Fruit fly (Drosophila melanogaster) whole organism, embryonic: ENCODE results near the gene Sym.

Experiments
- Ada2b ChIP-seq: fragments of 200-800 bp; sonication (Bioruptor generic); IDR thresholded peaks from 2 replicates; pipeline ENCODE4 v1.3.6; 2022; ENCODE audit warnings: missing biosample characterization, missing genetic modification characterization
- Bdp1 ChIP-seq: fragments of 200-800 bp; sonication (Bioruptor generic); optimal IDR thresholded peaks from 3 replicates; lab custom pipeline; 2016; ENCODE audit warnings: missing biosample characterization, missing genetic modification characterization
- CG11504 ChIP-seq: fragments of 200-800 bp; sonication (Bioruptor generic); optimal IDR thresholded peaks from 3 replicates; lab custom pipeline; 2019; ENCODE audit warnings: missing biosample characterization, mild to moderate bottlenecking, missing genetic modification characterization, moderate library complexity
- CG1233 ChIP-seq: fragments of 200-800 bp; sonication (Bioruptor generic); optimal IDR thresholded peaks from 4 replicates; lab custom pipeline; 2018; ENCODE audit warnings: missing biosample characterization, mild to moderate bottlenecking, missing genetic modification characterization
- CG12659 ChIP-seq: fragments of 200-800 bp; sonication (Bioruptor generic); optimal IDR thresholded peaks from 3 replicates; lab custom pipeline; 2017; ENCODE audit warnings: mild to moderate bottlenecking, missing biosample characterization, missing genetic modification reagents, missing genetic modification characterization
- CG13287 ChIP-seq: fragments of 200-800 bp; sonication (Bioruptor generic); IDR thresholded peaks from 2 replicates; pipeline ENCODE4 v1.3.6; 2022; ENCODE audit warnings: missing biosample characterization, missing genetic modification characterization; ENCODE audit not compliant: partially characterized antibody
- CG1647 ChIP-seq: fragments of 200-800 bp; sonication (Bioruptor generic); optimal IDR thresholded peaks from 3 replicates; lab custom pipeline; 2016; ENCODE audit warnings: missing biosample characterization, missing genetic modification characterization
- CG17829 ChIP-seq: fragments of 200-800 bp; optimal IDR thresholded peaks from 2 replicates; lab custom pipeline; 2019; ENCODE audit warnings: missing biosample characterization, mild to moderate bottlenecking, missing genetic modification characterization, moderate library complexity
- CG17912 ChIP-seq: fragments of 200-800 bp; sonication (Bioruptor generic); optimal IDR thresholded peaks from 2 replicates; lab custom pipeline; 2018; ENCODE audit warnings: missing biosample characterization, mild to moderate bottlenecking, missing genetic modification characterization
- CG1792 ChIP-seq: fragments of 200-800 bp; sonication (Bioruptor generic); optimal IDR thresholded peaks from 2 replicates; lab custom pipeline; 2016; ENCODE audit warnings: missing biosample characterization, missing genetic modification characterization
- CG2202 ChIP-seq: fragments of 200-800 bp; sonication (Bioruptor generic); optimal IDR thresholded peaks from 2 replicates; lab custom pipeline; 2018; ENCODE audit warnings: missing biosample characterization, mild to moderate bottlenecking, missing genetic modification characterization
- CG2889 ChIP-seq: fragments of 200-800 bp; sonication (Bioruptor generic); IDR thresholded peaks from 3 replicates; pipeline ENCODE4 v1.3.6; 2022; ENCODE audit warnings: missing biosample characterization, missing genetic modification characterization
- CG31388 ChIP-seq: fragments of 200-800 bp; sonication (Bioruptor generic); optimal IDR thresholded peaks from 2 replicates; lab custom pipeline; 2016; ENCODE audit warnings: missing biosample characterization, missing genetic modification characterization
- CG32767 ChIP-seq: fragments of 200-800 bp; sonication (Bioruptor generic); IDR thresholded peaks from 2 replicates; pipeline ENCODE4 v1.3.6; 2022; ENCODE audit warnings: missing biosample characterization, missing genetic modification characterization
- CG3281 ChIP-seq: fragments of 200-800 bp; sonication (Bioruptor generic); optimal IDR thresholded peaks from 3 replicates; lab custom pipeline; 2017; ENCODE audit warnings: missing biosample characterization, mild to moderate bottlenecking, missing genetic modification characterization
- CG33557 ChIP-seq: fragments of 200-800 bp; sonication (Bioruptor generic); optimal IDR thresholded peaks from 2 replicates; lab custom pipeline; 2019; ENCODE audit warnings: missing biosample characterization, mild to moderate bottlenecking, missing genetic modification characterization, moderate library complexity
- CG5245 ChIP-seq: fragments of 200-800 bp; sonication (Bioruptor generic); optimal IDR thresholded peaks from 3 replicates; lab custom pipeline; 2016; ENCODE audit warnings: missing biosample characterization, missing genetic modification characterization
- CG6683 ChIP-seq: fragments of 200-800 bp; sonication (Bioruptor generic); optimal IDR thresholded peaks from 2 replicates; lab custom pipeline; 2017; ENCODE audit warnings: missing biosample characterization, mild to moderate bottlenecking, missing genetic modification characterization, missing genetic modification reagents
- CG6765 ChIP-seq: fragments of 200-800 bp; sonication (Bioruptor generic); optimal IDR thresholded peaks from 3 replicates; lab custom pipeline; 2017; ENCODE audit warnings: missing biosample characterization, mild to moderate bottlenecking, missing genetic modification characterization
- CG6813 ChIP-seq: fragments of 200-800 bp; sonication (Bioruptor generic); optimal IDR thresholded peaks from 2 replicates; lab custom pipeline; 2017; ENCODE audit warnings: missing biosample characterization, missing genetic modification characterization, mild to moderate bottlenecking, moderate library complexity, missing genetic modification reagents
- CG7357 ChIP-seq: fragments of 200-800 bp; sonication (Bioruptor generic); IDR thresholded peaks from 3 replicates; pipeline ENCODE4 v1.3.6; 2022; ENCODE audit warnings: missing biosample characterization, missing genetic modification characterization
- CG8281 ChIP-seq: fragments of 200-800 bp; sonication (Bioruptor generic); optimal IDR thresholded peaks from 2 replicates; lab custom pipeline; 2018; ENCODE audit warnings: missing biosample characterization, mild to moderate bottlenecking, missing genetic modification characterization, moderate library complexity
- CG9437 ChIP-seq: fragments of 200-800 bp; sonication (Bioruptor generic); optimal IDR thresholded peaks from 2 replicates; lab custom pipeline; 2018; ENCODE audit warnings: missing biosample characterization, mild to moderate bottlenecking, missing genetic modification characterization
- CG9876 ChIP-seq: fragments of 200-800 bp; sonication (Bioruptor generic); optimal IDR thresholded peaks from 2 replicates; lab custom pipeline; 2016; ENCODE audit warnings: missing biosample characterization, missing genetic modification characterization
- CG9932 ChIP-seq: fragments of 200-800 bp; sonication (Bioruptor generic); IDR thresholded peaks from 2 replicates; pipeline ENCODE4 v1.3.6; 2022; ENCODE audit warnings: missing biosample characterization, missing genetic modification characterization
- CrebB ChIP-seq: fragments of 200-800 bp; sonication (Bioruptor generic); optimal IDR thresholded peaks from 3 replicates; lab custom pipeline; 2018; ENCODE audit warnings: missing biosample characterization, mild to moderate bottlenecking, missing genetic modification characterization
- D19A ChIP-seq: fragments of 200-800 bp; optimal IDR thresholded peaks from 3 replicates; lab custom pipeline; 2019; ENCODE audit warnings: missing biosample characterization, mild to moderate bottlenecking, missing genetic modification characterization, moderate library complexity
- D19B ChIP-seq: fragments of 200-800 bp; sonication (Bioruptor generic); optimal IDR thresholded peaks from 2 replicates; lab custom pipeline; 2017; ENCODE audit warnings: missing biosample characterization, mild to moderate bottlenecking, missing genetic modification characterization
- Dfd ChIP-seq, 2 experiments: fragments of >200 bp; optimal IDR thresholded peaks; 2 replicates each; lab custom pipeline; 2017; ENCODE audit warnings: missing biosample characterization in 2 of 2, missing genetic modification characterization in 2 of 2
- Drgx ChIP-seq: fragments of 200-800 bp; sonication (Bioruptor generic); IDR thresholded peaks from 2 replicates; pipeline ENCODE4 v1.3.6; 2022; ENCODE audit warnings: missing biosample characterization, missing genetic modification characterization
- HLHmδ ChIP-seq: fragments of 200-800 bp; sonication (Bioruptor generic); optimal IDR thresholded peaks from 2 replicates; lab custom pipeline; 2018; ENCODE audit warnings: missing biosample characterization, mild to moderate bottlenecking, missing genetic modification characterization, moderate library complexity
- Hand ChIP-seq: fragments of 200-800 bp; sonication (Bioruptor generic); optimal IDR thresholded peaks from 2 replicates; lab custom pipeline; 2017; ENCODE audit warnings: mild to moderate bottlenecking, missing biosample characterization, missing genetic modification reagents, missing genetic modification characterization
- MBD-R2 ChIP-seq: fragments of 200-800 bp; sonication (Bioruptor generic); IDR thresholded peaks from 2 replicates; pipeline ENCODE4 v1.3.6; 2022; ENCODE audit warnings: missing biosample characterization, missing genetic modification characterization
- Spps ChIP-seq: fragments of 200-800 bp; sonication (Bioruptor generic); optimal IDR thresholded peaks from 2 replicates; lab custom pipeline; 2018; ENCODE audit warnings: missing biosample characterization, mild to moderate bottlenecking, missing genetic modification characterization
- ap ChIP-seq: fragments of 200-800 bp; sonication (Bioruptor generic); IDR thresholded peaks from 2 replicates; pipeline ENCODE4 v1.3.6; 2022; ENCODE audit warnings: missing biosample characterization, missing genetic modification characterization
- bigmax ChIP-seq: fragments of 200-800 bp; sonication (Bioruptor generic); optimal IDR thresholded peaks from 2 replicates; lab custom pipeline; 2018; ENCODE audit warnings: missing biosample characterization, mild to moderate bottlenecking, missing genetic modification characterization
- crc ChIP-seq: fragments of 200-800 bp; sonication (Bioruptor generic); optimal IDR thresholded peaks from 2 replicates; lab custom pipeline; 2016; ENCODE audit warnings: missing biosample characterization, missing genetic modification characterization
- dimm ChIP-seq: fragments of 200-800 bp; sonication (Bioruptor generic); IDR thresholded peaks from 2 replicates; pipeline ENCODE4 v1.3.6; 2022; ENCODE audit warnings: missing biosample characterization, missing genetic modification characterization
- emc ChIP-seq: fragments of 200-800 bp; sonication (Bioruptor generic); optimal IDR thresholded peaks from 2 replicates; lab custom pipeline; 2016; ENCODE audit warnings: missing biosample characterization, missing genetic modification characterization
- fd64A ChIP-seq: fragments of 200-800 bp; sonication (Bioruptor generic); optimal IDR thresholded peaks from 3 replicates; lab custom pipeline; 2018; ENCODE audit warnings: missing biosample characterization, mild to moderate bottlenecking, missing genetic modification characterization
- lilli ChIP-seq: fragments of 200-800 bp; sonication (Bioruptor generic); optimal IDR thresholded peaks from 3 replicates; lab custom pipeline; 2016; ENCODE audit warnings: missing biosample characterization, missing genetic modification characterization
- luna ChIP-seq: fragments of 200-800 bp; sonication (Bioruptor generic); optimal IDR thresholded peaks from 2 replicates; lab custom pipeline; 2016; ENCODE audit warnings: missing biosample characterization, missing genetic modification characterization
- pan ChIP-seq, 4 experiments: fragments of >200 bp in 3 of 4; fragments of 200-800 bp in 1 of 4; sonication (Bioruptor generic) in 1 of 4; optimal IDR thresholded peaks in 3 of 4; IDR thresholded peaks in 1 of 4; 2 replicates each; pipeline versions ENCODE4 v1.3.6 to Lab custom; 2017 to 2022; ENCODE audit warnings: missing biosample characterization in 2 of 4, missing genetic modification characterization in 2 of 4, mixed read lengths in 1 of 4
- schlank ChIP-seq: fragments of 200-800 bp; sonication (Bioruptor generic); optimal IDR thresholded peaks from 2 replicates; lab custom pipeline; 2018; ENCODE audit warnings: missing biosample characterization, mild to moderate bottlenecking, missing genetic modification characterization
- shn ChIP-seq: fragments of 200-800 bp; sonication (Bioruptor generic); optimal IDR thresholded peaks from 3 replicates; lab custom pipeline; 2016; ENCODE audit warnings: missing biosample characterization, missing genetic modification characterization
- tgo ChIP-seq: fragments of 200-800 bp; sonication (Bioruptor generic); IDR thresholded peaks from 3 replicates; pipeline ENCODE4 v1.3.6; 2022; ENCODE audit warnings: missing biosample characterization, missing genetic modification characterization
- tx ChIP-seq: fragments of 200-800 bp; sonication (Bioruptor generic); optimal IDR thresholded peaks from 2 replicates; lab custom pipeline; 2016; ENCODE audit warnings: missing biosample characterization, missing genetic modification characterization
- vvl ChIP-seq: fragments of 200-800 bp; sonication (Bioruptor generic); IDR thresholded peaks from 2 replicates; pipeline ENCODE4 v1.3.6; 2022; ENCODE audit warnings: missing biosample characterization, missing genetic modification characterization
- zen2 ChIP-seq: fragments of 200-800 bp; sonication (Bioruptor generic); IDR thresholded peaks from 3 replicates; pipeline ENCODE4 v1.3.6; 2022; ENCODE audit warnings: missing biosample characterization, missing genetic modification characterization; ENCODE audit not compliant: partially characterized antibody

Sym gene

dm6 chr3R:5705469-5706067 lies 36.7 kb downstream of the Sym start (continued):
- no peak for TF ChIP-seq CG17912 (GFP tag; lab: Kevin White, UChicago)
- no peak for TF ChIP-seq HLHmδ (GFP tag; lab: Kevin White, UChicago)
- TF ChIP-seq CG13287 (GFP tag; lab: Robert Waterston, UW), result no peak
- TF ChIP-seq Bdp1, result no peak
- TF ChIP-seq CG11504 (tag; lab: Kevin White, UChicago), result no peak
- peak; percentile 80 for TF ChIP-seq CG17829 (tag; lab: Kevin White, UChicago)
- 0 out of 2 replicates have a peak, but pooled peaks have one; percentile 9 for TF ChIP-seq Ada2b
- TF ChIP-seq CG6813 (GFP tag; lab: Kevin White, UChicago), result peak; percentile 52
- TF ChIP-seq CG8281, result peak; percentile 48
- TF ChIP-seq ap (GFP tag; lab: Robert Waterston, UW), result no peak
- TF ChIP-seq emc (GFP tag; lab: Kevin White, UChicago), result no peak
- TF ChIP-seq CrebB (tag; lab: Kevin White, UChicago), result no peak
- peak; percentile 21 for TF ChIP-seq schlank
- peak; percentile 37 for TF ChIP-seq Hand (GFP tag; lab: Kevin White, UChicago)
- peak; percentile 26 for TF ChIP-seq D19B
- TF ChIP-seq CG9437 (GFP tag; lab: Kevin White, UChicago), result peak; percentile 59
- TF ChIP-seq CG31388, result no peak
- peak; percentile 54 for TF ChIP-seq tx (GFP tag; lab: Kevin White, UChicago)
- no peak for TF ChIP-seq dimm (GFP tag; lab: Robert Waterston, UW)
- no peak for TF ChIP-seq CG2889 (GFP tag; lab: Robert Waterston, UW)
- TF ChIP-seq CG12659, result peak; percentile 62
- no peak for TF ChIP-seq MBD-R2 (GFP tag; lab: Robert Waterston, UW)
- peak; percentile 61 for TF ChIP-seq CG6765 (GFP tag; lab: Kevin White, UChicago)
- TF ChIP-seq D19A, result no peak
- peak; percentile 30; the same call in 1 of the 2 replicates for TF ChIP-seq Drgx (GFP tag; lab: Robert Waterston, UW)
- TF ChIP-seq tgo (GFP tag; lab: Robert Waterston, UW), result peak; percentile 39; the same call in 2 of the 3 replicates
- TF ChIP-seq Spps (tag; lab: Kevin White, UChicago), result peak; percentile 49
- peak; percentile 53 for TF ChIP-seq vvl (GFP tag; lab: Robert Waterston, UW)
- TF ChIP-seq shn (GFP tag; lab: Kevin White, UChicago), result peak; percentile 11
- TF ChIP-seq fd64A (GFP tag; lab: Kevin White, UChicago), result peak; percentile 55
- TF ChIP-seq crc (GFP tag; lab: Kevin White, UChicago), result no peak
- no peak for TF ChIP-seq zen2 (GFP tag; lab: Robert Waterston, UW)
- TF ChIP-seq CG32767 (GFP tag; lab: Robert Waterston, UW), result 0 out of 2 replicates have a peak, but pooled peaks have one; percentile 42
- peak; percentile 46; the same call in 1 of the 2 replicates for TF ChIP-seq CG9932
- peak; percentile 34 for TF ChIP-seq CG33557
- TF ChIP-seq CG5245 (GFP tag; lab: Kevin White, UChicago), result no peak
- TF ChIP-seq bigmax (GFP tag; lab: Kevin White, UChicago), result no peak
- TF ChIP-seq CG3281 (GFP tag; lab: Kevin White, UChicago), result peak; percentile 78
- TF ChIP-seq CG7357 (GFP tag; lab: Robert Waterston, UW), result peak; percentile 38; the same call in 1 of the 3 replicates
- no peak for TF ChIP-seq Dfd (GFP tag; optimal IDR thresholded peaks at IDR 0.05; lab: Kevin White, UChicago)
- no peak for TF ChIP-seq pan (optimal IDR thresholded peaks at IDR 0.05; lab: Kevin White, UChicago)
- peak in 1 of 2 experiments; percentile 45 for TF ChIP-seq pan (GFP tag; optimal IDR thresholded peaks at IDR 0.05 in 1 of 2, IDR thresholded peaks at IDR 0.05 in 1 of 2)
- TF ChIP-seq CG1647 (GFP tag; lab: Kevin White, UChicago), result peak; percentile 27
- no peak for TF ChIP-seq luna
- TF ChIP-seq CG2202 (tag; lab: Kevin White, UChicago), result peak; percentile 12
- TF ChIP-seq lilli (GFP tag; lab: Kevin White, UChicago), result peak; percentile 57
- peak; percentile 3 for TF ChIP-seq CG1792 (GFP tag; lab: Kevin White, UChicago)
- no peak for TF ChIP-seq CG9876 (GFP tag; lab: Kevin White, UChicago)
- no peak for TF ChIP-seq CG6683 (GFP tag; lab: Kevin White, UChicago)
- TF ChIP-seq CG1233 (GFP tag; lab: Kevin White, UChicago), result peak; percentile 67
